Fruit fly (Drosophila melanogaster) whole organism, embryonic: ENCODE measurements around the gene CG17803.

Experiments used
- Awh ChIP-seq: fragments of 200-800 bp; sonication (Bioruptor generic); IDR thresholded peaks from 2 replicates; pipeline ENCODE4, ENCODE4 v1.3.6; 2022; ENCODE audit warnings: missing biosample characterization, missing genetic modification characterization
- Blimp-1 ChIP-seq: fragments of 200-800 bp; sonication (Bioruptor generic); optimal IDR thresholded peaks from 3 replicates; lab custom pipeline; 2018; ENCODE audit warnings: missing biosample characterization, missing genetic modification characterization, mild to moderate bottlenecking, moderate library complexity, missing genetic modification reagents
- CG10979 ChIP-seq: fragments of 200-800 bp; sonication (Bioruptor generic); optimal IDR thresholded peaks from 2 replicates; lab custom pipeline; 2018; ENCODE audit warnings: missing biosample characterization, mild to moderate bottlenecking, missing genetic modification characterization, moderate library complexity
- CG11695 ChIP-seq: fragments of 200-800 bp; sonication (Bioruptor generic); IDR thresholded peaks from 3 replicates; pipeline ENCODE4 v1.3.6; 2022; ENCODE audit warnings: missing biosample characterization, missing genetic modification characterization
- CG13296 ChIP-seq: fragments of 200-800 bp; sonication (Bioruptor generic); optimal IDR thresholded peaks from 3 replicates; lab custom pipeline; 2018; ENCODE audit warnings: missing biosample characterization, mild to moderate bottlenecking, missing genetic modification characterization
- CG13775 ChIP-seq: fragments of 200-800 bp; sonication (Bioruptor generic); optimal IDR thresholded peaks from 3 replicates; lab custom pipeline; 2017; ENCODE audit warnings: missing biosample characterization, mild to moderate bottlenecking, missing genetic modification characterization
- CG15696 ChIP-seq: fragments of 200-800 bp; sonication (Bioruptor generic); optimal IDR thresholded peaks from 2 replicates; lab custom pipeline; 2019; ENCODE audit warnings: missing biosample characterization, mild to moderate bottlenecking, missing genetic modification characterization, moderate library complexity
- CG18262 ChIP-seq: fragments of 200-800 bp; optimal IDR thresholded peaks from 3 replicates; lab custom pipeline; 2019; ENCODE audit warnings: missing biosample characterization, mild to moderate bottlenecking, missing genetic modification characterization, moderate library complexity
- CG2199 ChIP-seq: fragments of 200-800 bp; sonication (Bioruptor generic); IDR thresholded peaks from 3 replicates; pipeline ENCODE4 v1.3.6; 2022; ENCODE audit warnings: missing biosample characterization, missing genetic modification characterization
- CG2712 ChIP-seq: fragments of 200-800 bp; optimal IDR thresholded peaks from 3 replicates; lab custom pipeline; 2019; ENCODE audit warnings: missing biosample characterization, mild to moderate bottlenecking, missing genetic modification characterization, moderate library complexity
- CG30431 ChIP-seq: fragments of 200-800 bp; sonication (Bioruptor generic); optimal IDR thresholded peaks from 2 replicates; lab custom pipeline; 2017; ENCODE audit warnings: missing biosample characterization, missing genetic modification characterization
- CG32772 ChIP-seq: fragments of 200-800 bp; sonication (Bioruptor generic); IDR thresholded peaks from 2 replicates; pipeline ENCODE4 v1.3.6; 2022; ENCODE audit warnings: missing biosample characterization, missing genetic modification characterization
- CG33213 ChIP-seq: fragments of 200-800 bp; sonication (Bioruptor generic); optimal IDR thresholded peaks from 3 replicates; lab custom pipeline; 2016; ENCODE audit warnings: missing biosample characterization, missing genetic modification characterization
- CG3838 ChIP-seq: fragments of 200-800 bp; sonication (Bioruptor generic); optimal IDR thresholded peaks from 3 replicates; lab custom pipeline; 2016; ENCODE audit warnings: missing biosample characterization, missing genetic modification characterization
- CG4404 ChIP-seq: fragments of 200-800 bp; sonication (Bioruptor generic); IDR thresholded peaks from 2 replicates; pipeline ENCODE4 v1.3.6; 2022; ENCODE audit warnings: missing biosample characterization, missing genetic modification characterization
- CG6791 ChIP-seq: fragments of 200-800 bp; sonication (Bioruptor generic); IDR thresholded peaks from 3 replicates; pipeline ENCODE4 v1.3.6; 2022; ENCODE audit warnings: missing biosample characterization, missing genetic modification characterization; ENCODE audit not compliant: partially characterized antibody
- CG9215 ChIP-seq: fragments of 200-800 bp; sonication (Bioruptor generic); IDR thresholded peaks from 2 replicates; pipeline ENCODE4 v1.3.6; 2022; ENCODE audit warnings: missing biosample characterization, missing genetic modification characterization
- CG9727 ChIP-seq: fragments of 200-800 bp; sonication (Bioruptor generic); optimal IDR thresholded peaks from 3 replicates; lab custom pipeline; 2017; ENCODE audit warnings: missing biosample characterization, mild to moderate bottlenecking, missing genetic modification characterization
- D ChIP-seq, 2 experiments: fragments of 200-800 bp in 1 of 2; fragments of >200 bp in 1 of 2; sonication (Bioruptor generic) in 1 of 2; optimal IDR thresholded peaks; 2 replicates in 1 of 2; 3 replicates in 1 of 2; lab custom pipeline; 2017; ENCODE audit warnings: mild to moderate bottlenecking in 1 of 2, missing biosample characterization in 1 of 2, missing genetic modification characterization in 1 of 2, missing genetic modification reagents in 1 of 2
- Dll ChIP-seq: fragments of 200-800 bp; sonication (Bioruptor generic); IDR thresholded peaks from 4 replicates; pipeline ENCODE4 v1.3.6; 2022; ENCODE audit warnings: missing biosample characterization, missing genetic modification characterization; ENCODE audit not compliant: partially characterized antibody
- Ets65A ChIP-seq: fragments of 200-800 bp; sonication (Bioruptor generic); peaks from one replicate; lab custom pipeline; 2016; ENCODE audit warnings: missing biosample characterization, missing genetic modification characterization
- HHEX ChIP-seq: fragments of 200-800 bp; sonication (Bioruptor generic); optimal IDR thresholded peaks from 3 replicates; lab custom pipeline; 2017; ENCODE audit warnings: missing biosample characterization, mild to moderate bottlenecking, missing genetic modification characterization, missing genetic modification reagents
- Myb ChIP-seq: fragments of 200-800 bp; sonication (Bioruptor generic); optimal IDR thresholded peaks from 2 replicates; lab custom pipeline; 2016; ENCODE audit warnings: missing biosample characterization, missing genetic modification characterization
- PHDP ChIP-seq: fragments of 200-800 bp; sonication (Bioruptor generic); optimal IDR thresholded peaks from 3 replicates; lab custom pipeline; 2018; ENCODE audit warnings: missing biosample characterization, mild to moderate bottlenecking, missing genetic modification characterization, moderate library complexity
- Sox102F ChIP-seq: fragments of 200-800 bp; sonication (Bioruptor generic); optimal IDR thresholded peaks from 2 replicates; lab custom pipeline; 2018; ENCODE audit warnings: missing biosample characterization, mild to moderate bottlenecking, missing genetic modification characterization, moderate library complexity
- ac ChIP-seq: fragments of 200-800 bp; sonication (Bioruptor generic); optimal IDR thresholded peaks from 3 replicates; lab custom pipeline; 2017; ENCODE audit warnings: missing biosample characterization, mild to moderate bottlenecking, missing genetic modification characterization
- cad ChIP-seq: fragments of >200 bp; optimal IDR thresholded peaks from 2 replicates; lab custom pipeline; 2017; ENCODE audit warnings: missing biosample characterization, missing genetic modification characterization
- chif ChIP-seq, 2 experiments: fragments of 200-800 bp; sonication (Bioruptor generic); optimal IDR thresholded peaks; 3 replicates each; lab custom pipeline; 2016; ENCODE audit warnings: missing biosample characterization in 2 of 2, missing genetic modification characterization in 2 of 2
- crol ChIP-seq: fragments of 200-800 bp; sonication (Bioruptor generic); IDR thresholded peaks from 2 replicates; pipeline ENCODE4 v1.3.6; 2022; ENCODE audit warnings: missing biosample characterization, missing genetic modification characterization
- dimm ChIP-seq: fragments of 200-800 bp; sonication (Bioruptor generic); IDR thresholded peaks from 2 replicates; pipeline ENCODE4 v1.3.6; 2022; ENCODE audit warnings: missing biosample characterization, missing genetic modification characterization
- ewg ChIP-seq: fragments of 200-800 bp; sonication (Bioruptor generic); optimal IDR thresholded peaks from 3 replicates; lab custom pipeline; 2017; ENCODE audit warnings: mild to moderate bottlenecking, missing biosample characterization, missing genetic modification reagents, missing genetic modification characterization
- exex ChIP-seq: fragments of 200-800 bp; sonication (Bioruptor generic); optimal IDR thresholded peaks from 4 replicates; lab custom pipeline; 2018; ENCODE audit warnings: missing biosample characterization, mild to moderate bottlenecking, missing genetic modification characterization, moderate library complexity
- grn ChIP-seq: fragments of 200-800 bp; sonication (Bioruptor generic); optimal IDR thresholded peaks from 3 replicates; lab custom pipeline; 2017; ENCODE audit warnings: missing biosample characterization, missing genetic modification characterization
- hb ChIP-seq: fragments of 200-800 bp; sonication (Bioruptor generic); IDR thresholded peaks from 3 replicates; pipeline ENCODE4 v1.3.6; 2022; ENCODE audit warnings: missing biosample characterization, missing genetic modification characterization; ENCODE audit not compliant: partially characterized antibody
- knrl ChIP-seq: fragments of 200-800 bp; sonication (Bioruptor generic); IDR thresholded peaks from 3 replicates; pipeline ENCODE4 v1.3.6; 2022; ENCODE audit warnings: missing biosample characterization, missing genetic modification characterization; ENCODE audit not compliant: partially characterized antibody
- lola ChIP-seq, 3 experiments: fragments of >200 bp in 2 of 3; fragments of 200-800 bp in 1 of 3; sonication (Bioruptor generic) in 1 of 3; optimal IDR thresholded peaks; 2 replicates each; lab custom pipeline; 2017 to 2019; ENCODE audit warnings: missing biosample characterization in 3 of 3, missing genetic modification characterization in 3 of 3, mild to moderate bottlenecking in 1 of 3, moderate library complexity in 1 of 3
- odd ChIP-seq: fragments of 200-800 bp; sonication (Bioruptor generic); optimal IDR thresholded peaks from 2 replicates; lab custom pipeline; 2017; ENCODE audit warnings: missing biosample characterization, mild to moderate bottlenecking, missing genetic modification characterization
- onecut ChIP-seq: fragments of 200-800 bp; sonication (Bioruptor generic); IDR thresholded peaks from 2 replicates; pipeline ENCODE4 v1.3.6; 2022; ENCODE audit warnings: missing biosample characterization, missing genetic modification characterization
- schlank ChIP-seq: fragments of 200-800 bp; sonication (Bioruptor generic); optimal IDR thresholded peaks from 2 replicates; lab custom pipeline; 2018; ENCODE audit warnings: missing biosample characterization, mild to moderate bottlenecking, missing genetic modification characterization
- sd ChIP-seq: fragments of 200-800 bp; sonication (Bioruptor generic); optimal IDR thresholded peaks from 3 replicates; lab custom pipeline; 2018; ENCODE audit warnings: missing biosample characterization, mild to moderate bottlenecking, missing genetic modification characterization, moderate library complexity
- sens ChIP-seq: fragments of 200-800 bp; sonication (Bioruptor generic); peaks from one replicate; lab custom pipeline; 2016; ENCODE audit warnings: missing biosample characterization, missing genetic modification characterization
- stwl ChIP-seq: fragments of 200-800 bp; sonication (Bioruptor generic); optimal IDR thresholded peaks from 3 replicates; lab custom pipeline; 2018; ENCODE audit warnings: missing biosample characterization, mild to moderate bottlenecking, missing genetic modification characterization, moderate library complexity
- tgo ChIP-seq: fragments of 200-800 bp; sonication (Bioruptor generic); IDR thresholded peaks from 3 replicates; pipeline ENCODE4 v1.3.6; 2022; ENCODE audit warnings: missing biosample characterization, missing genetic modification characterization
- tll ChIP-seq, 2 experiments: fragments of 200-800 bp in 1 of 2; fragments of >200 bp in 1 of 2; sonication (Bioruptor generic) in 1 of 2; optimal IDR thresholded peaks; 2 replicates each; lab custom pipeline; 2017 to 2019; ENCODE audit warnings: missing biosample characterization in 2 of 2, missing genetic modification characterization in 2 of 2, mild to moderate bottlenecking in 1 of 2, moderate library complexity in 1 of 2
- twi ChIP-seq: fragments of 200-800 bp; optimal IDR thresholded peaks from 2 replicates; lab custom pipeline; 2019; ENCODE audit warnings: missing biosample characterization, mild to moderate bottlenecking, missing genetic modification characterization, moderate library complexity
- zf30C ChIP-seq: fragments of 200-800 bp; sonication (Bioruptor generic); optimal IDR thresholded peaks from 3 replicates; lab custom pipeline; 2018; ENCODE audit warnings: missing biosample characterization, mild to moderate bottlenecking, missing genetic modification characterization

CG17803 gene

DNA sequence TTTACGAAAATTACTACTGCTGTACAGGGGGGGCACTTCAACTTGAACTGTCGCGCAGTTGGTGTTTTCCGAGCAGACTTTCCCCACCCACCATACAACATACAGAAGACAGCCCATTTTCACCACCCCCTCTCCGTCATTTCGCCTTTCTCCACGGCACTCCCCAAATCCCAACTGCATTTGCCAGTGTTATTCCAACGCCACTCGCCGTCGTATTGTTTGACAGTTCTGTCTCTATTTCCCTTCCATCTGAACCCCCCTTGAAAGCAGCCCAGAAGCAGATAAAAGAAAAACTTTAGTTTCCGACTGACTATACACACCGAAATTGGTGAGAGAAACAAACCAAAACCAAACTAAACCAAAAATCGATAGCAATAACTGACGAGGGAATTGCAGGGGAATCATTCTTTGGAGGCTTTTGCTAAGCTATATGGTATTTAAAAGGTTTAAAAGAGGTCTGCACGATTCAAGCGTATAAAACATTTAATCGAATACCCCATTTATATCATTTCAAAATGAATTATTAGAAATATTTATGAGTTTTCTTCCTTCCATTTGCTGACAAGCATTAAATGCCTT is 25.8 kb upstream of the CG17803 start:
- TF ChIP-seq CG2199 (GFP tag; lab: Robert Waterston, UW) (peak; percentile 84; the same call in 2 of the 3 replicates), Myb (GFP tag; lab: Kevin White, UChicago) (no peak), CG3838 (no peak), onecut (GFP tag; lab: Robert Waterston, UW) (peak; percentile 55; the same call in 1 of the 2 replicates), CG13296 (no peak), CG9215 (GFP tag; lab: Robert Waterston, UW) (peak; percentile 25; the same call in 1 of the 2 replicates), CG6791 (0 out of 3 replicates have a peak, but pooled peaks have one; percentile 11), sens (GFP tag; lab: Kevin White, UChicago) (peak; percentile 10), CG11695 (GFP tag; lab: Robert Waterston, UW) (no peak), crol (peak; percentile 71), odd (GFP tag; lab: Kevin White, UChicago) (no peak), Ets65A (GFP tag; lab: Kevin White, UChicago) (peak; percentile 69), exex (tag; lab: Kevin White, UChicago) (no peak)

DNA sequence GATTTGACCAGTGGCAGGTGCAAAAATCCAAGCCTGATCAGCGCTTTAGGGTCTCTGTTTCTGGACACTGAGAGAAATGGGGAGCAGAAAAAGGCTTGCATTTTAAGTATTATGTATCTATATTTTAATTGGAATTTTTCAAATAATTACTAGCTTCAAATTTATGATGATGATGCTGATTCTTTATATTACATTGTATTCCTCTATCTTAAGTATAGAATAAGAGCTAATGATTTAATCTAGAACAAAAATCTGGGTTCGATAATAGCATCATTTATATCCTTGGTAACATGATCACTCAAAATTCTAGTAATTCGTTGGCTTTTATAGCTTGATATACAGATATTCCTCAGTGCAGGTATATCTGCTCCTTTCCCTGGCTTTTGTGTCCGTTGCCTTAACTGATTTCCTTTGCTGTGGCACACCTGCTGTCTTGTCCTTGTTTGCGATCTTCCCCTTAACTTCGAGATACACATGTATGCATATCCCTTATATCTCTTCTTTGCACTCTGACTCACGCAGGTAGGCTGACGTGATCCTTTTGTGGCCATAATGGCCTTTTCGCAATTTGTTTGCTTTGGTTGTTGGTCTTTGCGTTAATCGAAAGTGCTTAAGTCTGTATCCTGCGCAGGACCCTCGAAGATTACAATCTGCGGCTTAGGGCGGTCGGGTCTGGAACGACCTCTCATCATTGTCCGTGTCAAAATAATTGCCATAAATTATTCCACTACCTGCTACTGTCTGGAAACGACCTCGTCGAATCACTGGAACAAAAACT is 24.7 kb upstream of the CG17803 start:
- TF ChIP-seq HHEX (no peak), knrl (no peak), tll (GFP tag; optimal IDR thresholded peaks at IDR 0.05; lab: Kevin White, UChicago) (peak in 1 of 2 experiments; percentile 100), zf30C (GFP tag; lab: Kevin White, UChicago) (peak; percentile 78), Blimp-1 (GFP tag; lab: Kevin White, UChicago) (no peak), schlank (no peak), CG33213 (GFP tag; lab: Kevin White, UChicago) (no peak), CG10979 (tag; lab: Kevin White, UChicago) (peak; percentile 21), tgo (GFP tag; lab: Robert Waterston, UW) (no peak), hb (GFP tag; lab: Robert Waterston, UW) (no peak), PHDP (tag; lab: Kevin White, UChicago) (no peak), CG32772 (GFP tag; lab: Robert Waterston, UW) (no peak), CG4404 (peak; percentile 42; the same call in 1 of the 2 replicates), lola (GFP tag; optimal IDR thresholded peaks at IDR 0.05; lab: Kevin White, UChicago) (peak in 1 of 3 experiments; percentile 9), ewg (GFP tag; lab: Kevin White, UChicago) (no peak), stwl (no peak), CG13775 (GFP tag; lab: Kevin White, UChicago) (no peak), CG18262 (tag; lab: Kevin White, UChicago) (peak; percentile 17), twi (tag; lab: Kevin White, UChicago) (peak; percentile 27), ac (GFP tag; lab: Kevin White, UChicago) (peak; percentile 65), Sox102F (GFP tag; lab: Kevin White, UChicago) (no peak), dimm (GFP tag; lab: Robert Waterston, UW) (no peak), D (optimal IDR thresholded peaks at IDR 0.05; lab: Kevin White, UChicago) (peak; percentile 86), D (GFP tag; optimal IDR thresholded peaks at IDR 0.05; lab: Kevin White, UChicago) (no peak), CG9727 (peak; percentile 40), sd (tag; lab: Kevin White, UChicago) (no peak), grn (GFP tag; lab: Kevin White, UChicago) (peak; percentile 22), Dll (no peak), cad (GFP tag; lab: Kevin White, UChicago) (peak; percentile 73), chif (GFP tag; optimal IDR thresholded peaks at IDR 0.05; lab: Kevin White, UChicago) (no peak), CG30431 (no peak), Awh (GFP tag; lab: Robert Waterston, UW) (no peak), CG2712 (tag; lab: Kevin White, UChicago) (peak; percentile 14), CG15696 (tag; lab: Kevin White, UChicago) (peak; percentile 68)
